Worm (Caenorhabditis elegans): ENCODE measurements around the gene phf-15.

DNA sequence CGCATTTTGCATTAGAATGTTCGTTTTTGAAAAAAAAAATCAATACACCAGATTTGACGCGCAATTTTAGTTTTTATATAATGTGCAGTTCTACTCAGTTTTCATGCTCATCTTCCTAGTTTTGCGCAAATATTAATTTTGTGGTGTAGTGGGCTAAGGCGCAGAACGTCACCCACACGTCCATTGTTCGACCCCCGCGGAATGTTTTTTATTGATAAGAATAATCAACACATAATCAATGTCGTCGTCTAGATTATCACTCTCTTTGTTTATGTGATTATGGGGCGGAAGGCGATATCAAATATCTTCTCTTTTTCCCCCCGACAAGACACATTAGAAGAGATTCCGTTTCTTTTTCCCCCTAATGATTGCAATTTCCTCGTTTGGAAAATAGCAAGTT lies 33.1 kb downstream of the phf-15 start:
- no peak for TF ChIP-seq ztf-23 (GFP tag; IDR thresholded peaks at IDR 0.05)
- no peak for TF ChIP-seq cog-1 (tag; optimal IDR thresholded peaks at IDR 0.05)
